Worm (Caenorhabditis elegans) whole organism, young adult: ENCODE data around the gene clec-70.

Experiments used
- B0035.1 ChIP-seq: sonication (generic microtip); optimal IDR thresholded peaks from 2 replicates; lab custom pipeline; 2016; ENCODE audit warnings: missing genetic modification characterization, mild to moderate bottlenecking, missing compliant biosample characterization, missing genotype, missing genetic modification reagents
- B0261.1 ChIP-seq: sonication (generic microtip); optimal IDR thresholded peaks from 2 replicates; lab custom pipeline; 2016; ENCODE audit warnings: mild to moderate bottlenecking, missing genetic modification characterization, moderate library complexity, missing compliant biosample characterization
- C06A6.2 ChIP-seq: fragments of 200-800 bp; sonication (Bioruptor generic); conservative IDR thresholded peaks from 2 replicates; pipeline ENCODE4 v1.3.6; 2022; ENCODE audit warnings: missing genetic modification characterization, missing compliant biosample characterization
- F10E7.11 ChIP-seq: sonication (generic microtip); optimal IDR thresholded peaks from 2 replicates; lab custom pipeline; 2017; ENCODE audit warnings: mild to moderate bottlenecking, missing genetic modification characterization, moderate library complexity, missing compliant biosample characterization
- F39B2.1 ChIP-seq: fragments of 200-800 bp; sonication (Bioruptor generic); IDR thresholded peaks from 2 replicates; pipeline ENCODE4 v1.3.6; 2022; ENCODE audit warnings: missing genetic modification reagents, missing genetic modification characterization, missing compliant biosample characterization
- F57A8.1 ChIP-seq: fragments of 200-800 bp; sonication (Bioruptor generic); optimal IDR thresholded peaks from 2 replicates; lab custom pipeline; 2018; ENCODE audit warnings: mild to moderate bottlenecking, missing genetic modification characterization, moderate library complexity, missing compliant biosample characterization
- F57C9.4 ChIP-seq: sonication (generic microtip); optimal IDR thresholded peaks from 2 replicates; lab custom pipeline; 2017; ENCODE audit warnings: mild to moderate bottlenecking, missing genetic modification characterization, missing compliant biosample characterization
- K11D2.4 ChIP-seq: fragments of 200-800 bp; sonication (Bioruptor generic); IDR thresholded peaks from 2 replicates; pipeline ENCODE4 v1.3.6; 2022; ENCODE audit warnings: missing genetic modification reagents, missing genetic modification characterization, missing compliant biosample characterization
- K12H6.12 ChIP-seq: fragments of 200-800 bp; sonication (Bioruptor generic); optimal IDR thresholded peaks from 2 replicates; lab custom pipeline; 2018; ENCODE audit warnings: mild to moderate bottlenecking, missing genetic modification characterization, missing compliant biosample characterization
- Y53F4B.3 ChIP-seq: fragments of 200-800 bp; sonication (Bioruptor generic); IDR thresholded peaks from 2 replicates; pipeline ENCODE4 v1.3.6; 2022; ENCODE audit warnings: missing genetic modification reagents, missing genetic modification characterization, missing compliant biosample characterization
- Y95B8A.8 ChIP-seq: fragments of 200-800 bp; sonication (Bioruptor generic); IDR thresholded peaks from 2 replicates; pipeline ENCODE4 v1.3.6; 2022; ENCODE audit warnings: missing genetic modification reagents, missing genetic modification characterization, missing compliant biosample characterization
- akir-1 ChIP-seq: fragments of 200-800 bp; sonication (Bioruptor generic); optimal IDR thresholded peaks from 2 replicates; lab custom pipeline; 2018; ENCODE audit warnings: mild to moderate bottlenecking, missing genetic modification characterization, moderate library complexity, missing compliant biosample characterization
- ama-1 ChIP-seq, 3 experiments: fragments of 150-350 bp in 1 of 3; sonication (generic microtip) in 2 of 3; optimal IDR thresholded peaks; 2 replicates each; lab custom pipeline; 2014 to 2018; ENCODE audit warnings: missing biosample characterization in 2 of 3, missing genetic modification characterization in 2 of 3, missing genetic modification reagents in 2 of 3
- aptf-2 ChIP-seq: fragments of 200-800 bp; sonication (Bioruptor generic); conservative IDR thresholded peaks from 2 replicates; pipeline ENCODE4 v1.3.6; 2022; ENCODE audit warnings: missing genetic modification reagents, missing genetic modification characterization, missing compliant biosample characterization
- atf-7 ChIP-seq: sonication (generic microtip); optimal IDR thresholded peaks from 2 replicates; lab custom pipeline; 2017; ENCODE audit warnings: mild to moderate bottlenecking, missing genetic modification characterization, missing compliant biosample characterization
- attf-5 ChIP-seq: fragments of 200-800 bp; sonication (Bioruptor generic); optimal IDR thresholded peaks from 2 replicates; lab custom pipeline; 2018; ENCODE audit warnings: mild to moderate bottlenecking, missing genetic modification characterization, missing compliant biosample characterization
- bed-2 ChIP-seq: fragments of 200-800 bp; sonication (Bioruptor generic); IDR thresholded peaks from 2 replicates; pipeline ENCODE4 v1.3.6; 2022; ENCODE audit warnings: missing genetic modification reagents, missing genetic modification characterization, missing compliant biosample characterization
- ceh-40 ChIP-seq: fragments of 200-800 bp; sonication (Bioruptor generic); IDR thresholded peaks from 2 replicates; pipeline ENCODE4 v1.3.6; 2022; ENCODE audit warnings: missing genetic modification characterization, missing compliant biosample characterization
- ceh-79 ChIP-seq: sonication (generic microtip); optimal IDR thresholded peaks from 2 replicates; lab custom pipeline; 2017; ENCODE audit warnings: mild to moderate bottlenecking, missing genetic modification characterization, missing compliant biosample characterization
- dox-1 ChIP-seq: fragments of 200-800 bp; sonication (Bioruptor generic); IDR thresholded peaks from 2 replicates; pipeline ENCODE4 v1.3.6; 2022; ENCODE audit warnings: missing genetic modification reagents, missing genetic modification characterization, missing compliant biosample characterization
- dpl-1 ChIP-seq: fragments of 150-350 bp; optimal IDR thresholded peaks from 2 replicates; lab custom pipeline; 2014; ENCODE audit warnings: missing biosample characterization, missing genetic modification reagents, missing genetic modification characterization
- ets-4 ChIP-seq: fragments of 200-800 bp; sonication (Bioruptor generic); optimal IDR thresholded peaks from 2 replicates; lab custom pipeline; 2018; ENCODE audit warnings: mild to moderate bottlenecking, missing genetic modification characterization, missing compliant biosample characterization
- him-1 ChIP-seq: sonication (generic microtip); optimal IDR thresholded peaks from 2 replicates; lab custom pipeline; 2016; ENCODE audit warnings: missing genotype, missing genetic modification reagents, missing genetic modification characterization, missing compliant biosample characterization
- hlh-26 ChIP-seq: fragments of 200-800 bp; sonication (Bioruptor generic); conservative IDR thresholded peaks from 2 replicates; pipeline ENCODE4 v1.3.6; 2022; ENCODE audit warnings: missing genetic modification reagents, missing genetic modification characterization, missing compliant biosample characterization
- hsf-1 ChIP-seq: fragments of 200-800 bp; sonication (Bioruptor generic); IDR thresholded peaks from 2 replicates; pipeline ENCODE4 v1.3.6; 2022; ENCODE audit warnings: missing genetic modification reagents, missing genetic modification characterization, missing compliant biosample characterization
- lag-1 ChIP-seq: fragments of 200-800 bp; sonication (Bioruptor generic); IDR thresholded peaks from 2 replicates; pipeline ENCODE4 v1.3.6; 2022; ENCODE audit warnings: missing genetic modification reagents, missing genetic modification characterization, missing compliant biosample characterization
- lsl-1 ChIP-seq: fragments of 200-800 bp; sonication (Bioruptor generic); optimal IDR thresholded peaks from 2 replicates; lab custom pipeline; 2018; ENCODE audit warnings: mild to moderate bottlenecking, missing genetic modification characterization, moderate library complexity, missing compliant biosample characterization
- madf-8 ChIP-seq: fragments of 200-800 bp; sonication (Bioruptor generic); conservative IDR thresholded peaks from 2 replicates; pipeline ENCODE4 v1.3.6; 2022; ENCODE audit warnings: missing genetic modification reagents, missing genetic modification characterization, missing compliant biosample characterization
- mcd-1 ChIP-seq: fragments of 200-800 bp; sonication (Bioruptor generic); IDR thresholded peaks from 2 replicates; pipeline ENCODE4 v1.3.6; 2022; ENCODE audit warnings: missing genetic modification reagents, missing genetic modification characterization, missing compliant biosample characterization
- nfya-2 ChIP-seq: fragments of 200-800 bp; sonication (Bioruptor generic); IDR thresholded peaks from 2 replicates; pipeline ENCODE4 v1.3.6; 2022; ENCODE audit warnings: missing genetic modification reagents, missing genetic modification characterization, missing compliant biosample characterization
- nhr-120 ChIP-seq: fragments of 200-800 bp; sonication (Bioruptor generic); IDR thresholded peaks from 2 replicates; pipeline ENCODE4 v1.3.6; 2022; ENCODE audit warnings: missing genetic modification characterization, missing compliant biosample characterization
- nhr-80 ChIP-seq: sonication (generic microtip); optimal IDR thresholded peaks from 2 replicates; lab custom pipeline; 2016; ENCODE audit warnings: missing genetic modification characterization, missing compliant biosample characterization
- nhr-90 ChIP-seq: sonication (generic microtip); optimal IDR thresholded peaks from 2 replicates; lab custom pipeline; 2016; ENCODE audit warnings: missing genotype, mild to moderate bottlenecking, missing genetic modification characterization, missing compliant biosample characterization
- pbrm-1 ChIP-seq: fragments of 200-800 bp; sonication (Bioruptor generic); IDR thresholded peaks from 2 replicates; pipeline ENCODE4 v1.3.6; 2022; ENCODE audit warnings: missing genetic modification reagents, missing genetic modification characterization, missing compliant biosample characterization
- snpc-1.3 ChIP-seq: sonication (generic microtip); optimal IDR thresholded peaks from 2 replicates; lab custom pipeline; 2017; ENCODE audit warnings: missing genetic modification characterization, mild to moderate bottlenecking, missing compliant biosample characterization, antibody characterized with exemption, moderate library complexity, missing genotype, missing genetic modification reagents; ENCODE audit not compliant: insufficient read depth
- somi-1 ChIP-seq: fragments of 200-800 bp; sonication (Bioruptor generic); optimal IDR thresholded peaks from 2 replicates; lab custom pipeline; 2018; ENCODE audit warnings: mild to moderate bottlenecking, missing genetic modification characterization, missing compliant biosample characterization
- sptf-2 ChIP-seq: fragments of 200-800 bp; sonication (Bioruptor generic); optimal IDR thresholded peaks from 2 replicates; lab custom pipeline; 2018; ENCODE audit warnings: mild to moderate bottlenecking, missing genetic modification characterization, missing compliant biosample characterization
- tbp1 ChIP-seq: fragments of 200-800 bp; sonication (Bioruptor generic); optimal IDR thresholded peaks from 2 replicates; lab custom pipeline; 2018; ENCODE audit warnings: mild to moderate bottlenecking, missing genetic modification characterization, missing compliant biosample characterization
- ztf-3 ChIP-seq: fragments of 200-800 bp; sonication (Bioruptor generic); optimal IDR thresholded peaks from 2 replicates; lab custom pipeline; 2018; ENCODE audit warnings: mild to moderate bottlenecking, missing genetic modification characterization, missing compliant biosample characterization

Gene clec-70

ce11 chrIV:3899719-3900554, 32.6 kb upstream of the clec-70 start, which contains the start of gene srz-62 (continued):
- no peak for TF ChIP-seq sptf-2 (GFP tag; lab: Kevin White, UChicago)
- TF ChIP-seq akir-1 (GFP tag; lab: Kevin White, UChicago), result no peak
- no peak for TF ChIP-seq aptf-2 (GFP tag; lab: Robert Waterston, UW)
- no peak for TF ChIP-seq F57A8.1 (GFP tag; lab: Kevin White, UChicago)
- TF ChIP-seq lag-1, result no peak
- no peak for TF ChIP-seq nhr-120 (GFP tag; lab: Robert Waterston, UW)
- no peak for TF ChIP-seq C06A6.2 (GFP tag; lab: Robert Waterston, UW)
- peak; percentile 95 for TF ChIP-seq nhr-80 (tag; lab: Kevin White, UChicago)
- no peak for TF ChIP-seq F10E7.11 (tag; lab: Kevin White, UChicago)
- peak; percentile 89 for TF ChIP-seq ets-4 (GFP tag; lab: Kevin White, UChicago)
- no peak for TF ChIP-seq nfya-2 (GFP tag; lab: Robert Waterston, UW)
- peak; percentile 82 for TF ChIP-seq atf-7 (tag; lab: Kevin White, UChicago)
- TF ChIP-seq F57C9.4, result no peak
- no peak for TF ChIP-seq K12H6.12 (tag; lab: Kevin White, UChicago)
- no peak for TF ChIP-seq hsf-1 (GFP tag; lab: Robert Waterston, UW)

ce11 chrIV:3902955-3903354, 29.6 kb upstream of the clec-70 start, which contains the start of gene F56D6.6:
Gene F56D6.6 (plus strand): TSS chrIV:3903255.
- TF ChIP-seq Y53F4B.3 (GFP tag; lab: Robert Waterston, UW), result no peak
- no peak for TF ChIP-seq madf-8 (GFP tag; lab: Robert Waterston, UW)
- no peak for TF ChIP-seq F39B2.1 (GFP tag; lab: Robert Waterston, UW)
- no peak for TF ChIP-seq ama-1 (optimal IDR thresholded peaks at IDR 0.05; lab: Kevin White, UChicago)
- no peak for TF ChIP-seq ama-1 (GFP tag; optimal IDR thresholded peaks at IDR 0.05; lab: Kevin White, UChicago)
- no peak for TF ChIP-seq nhr-90 (tag; lab: Kevin White, UChicago)
- no peak for TF ChIP-seq him-1 (tag; lab: Kevin White, UChicago)
- no peak for TF ChIP-seq nhr-80 (tag; lab: Kevin White, UChicago)
- TF ChIP-seq pbrm-1 (GFP tag; lab: Robert Waterston, UW), result no peak
- TF ChIP-seq mcd-1, result no peak
- TF ChIP-seq sptf-2 (GFP tag; lab: Kevin White, UChicago), result no peak
- no peak for TF ChIP-seq lsl-1 (GFP tag; lab: Kevin White, UChicago)
- no peak for TF ChIP-seq hlh-26 (GFP tag; lab: Robert Waterston, UW)
- no peak for TF ChIP-seq ztf-3 (GFP tag; lab: Kevin White, UChicago)
- TF ChIP-seq ceh-40, result no peak
- no peak for TF ChIP-seq dpl-1 (GFP tag; lab: Kevin White, UChicago)
- TF ChIP-seq tbp1 (GFP tag; lab: Kevin White, UChicago), result no peak
- TF ChIP-seq snpc-1.3 (tag; lab: Kevin White, UChicago), result no peak
- no peak for TF ChIP-seq B0035.1
- TF ChIP-seq Y95B8A.8 (GFP tag; lab: Robert Waterston, UW), result no peak
- no peak for TF ChIP-seq ceh-79 (tag; lab: Kevin White, UChicago)

- no peak for TF ChIP-seq somi-1 (GFP tag; lab: Kevin White, UChicago)
- TF ChIP-seq dox-1 (GFP tag; lab: Robert Waterston, UW), result no peak
- no peak for TF ChIP-seq K11D2.4
- TF ChIP-seq bed-2, result no peak
- TF ChIP-seq B0261.1, result no peak
- TF ChIP-seq attf-5 (GFP tag; lab: Kevin White, UChicago), result no peak
Observed at ce11 chrIV:3904620-3905019, 27.9 kb upstream of the clec-70 start, which contains the start of gene F56D6.21. Gene F56D6.21 (plus strand): TSS chrIV:3904920.
